Fruit fly (Drosophila melanogaster) S2 (cell line): ENCODE measurements around the gene sesB.

Source experiments
- CG8478 ChIP-seq: fragments of >200 bp; optimal IDR thresholded peaks from 2 replicates; lab custom pipeline; 2018
- CTCF ChIP-seq, 2 experiments: fragments of >200 bp; optimal IDR thresholded peaks; 2 replicates each; lab custom pipeline; 2018

dm6 chrX:10815511-10816080 is 28.8 kb upstream of the sesB start:
- TF ChIP-seq CG8478 (lab: Kevin White, UChicago) = no peak
- TF ChIP-seq CTCF (optimal IDR thresholded peaks at IDR 0.05; lab: Kevin White, UChicago) = no peak
